Worm (Caenorhabditis elegans): ENCODE measurements around the gene cyp-13A2.

DNA sequence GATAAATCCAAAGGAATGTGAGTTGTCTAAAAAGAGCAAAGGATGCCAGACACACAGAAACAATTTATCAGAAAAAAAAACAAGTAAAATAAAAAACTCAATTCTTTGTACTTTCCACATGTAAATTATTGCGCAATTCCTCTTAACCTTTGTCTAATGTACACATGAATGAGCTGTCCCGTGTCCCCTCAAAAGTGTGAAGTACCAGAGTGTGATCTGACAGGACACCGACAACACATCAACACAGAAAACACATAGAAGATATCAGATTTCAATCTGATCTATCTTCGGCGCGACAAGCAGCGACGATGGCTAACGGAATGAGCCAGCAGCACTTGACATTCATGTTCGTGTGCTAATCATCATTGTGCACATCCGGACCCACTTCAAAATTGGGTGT lies 41.1 kb upstream of the cyp-13A2 start:
- TF ChIP-seq ztf-25 (GFP tag; IDR thresholded peaks at IDR 0.05) (no peak), rcor-1 (GFP tag; IDR thresholded peaks at IDR 0.05) (no peak), lin-54 (GFP tag; optimal IDR thresholded peaks at IDR 0.05) (no peak), repo-1 (tag; optimal IDR thresholded peaks at IDR 0.05) (no peak), F22D6.2 (tag; optimal IDR thresholded peaks at IDR 0.05) (no peak), ets-4 (GFP tag; optimal IDR thresholded peaks at IDR 0.05) (no peak), lir-1 (GFP tag; conservative IDR thresholded peaks at IDR 0.05) (no peak), gei-17 (GFP tag; optimal IDR thresholded peaks at IDR 0.05) (no peak), unc-62 (GFP tag; optimal IDR thresholded peaks at IDR 0.05) (no peak), nfyb-1 (GFP tag; IDR thresholded peaks at IDR 0.05) (no peak), snpc-4 (GFP tag; optimal IDR thresholded peaks at IDR 0.05) (no peak), snpc-4 (tag; optimal IDR thresholded peaks at IDR 0.05) (no peak), F10E7.11 (tag; optimal IDR thresholded peaks at IDR 0.05) (no peak)

All from whole organism, young adult.